Fruit fly (Drosophila melanogaster) whole organism, embryonic: ENCODE results near the gene Art3.

Experiments used
- Atf3 ChIP-seq: fragments of 200-800 bp; sonication (Bioruptor generic); optimal IDR thresholded peaks from 3 replicates; lab custom pipeline; 2016; ENCODE audit warnings: missing biosample characterization, missing genetic modification characterization
- B-H2 ChIP-seq: fragments of 200-800 bp; sonication (Bioruptor generic); optimal IDR thresholded peaks from 2 replicates; lab custom pipeline; 2018; ENCODE audit warnings: missing biosample characterization, mild to moderate bottlenecking, missing genetic modification characterization
- CG11398 ChIP-seq: fragments of 200-800 bp; sonication (Bioruptor generic); optimal IDR thresholded peaks from 2 replicates; lab custom pipeline; 2016; ENCODE audit warnings: missing biosample characterization, missing genetic modification characterization
- CG11723 ChIP-seq: fragments of 200-800 bp; sonication (Bioruptor generic); optimal IDR thresholded peaks from 2 replicates; lab custom pipeline; 2017; ENCODE audit warnings: missing biosample characterization, mild to moderate bottlenecking, missing genetic modification characterization
- CG12236 ChIP-seq: fragments of 200-800 bp; sonication (Bioruptor generic); optimal IDR thresholded peaks from 2 replicates; lab custom pipeline; 2016; ENCODE audit warnings: missing biosample characterization, missing genetic modification characterization
- CG12769 ChIP-seq: fragments of 200-800 bp; sonication (Bioruptor generic); optimal IDR thresholded peaks from 2 replicates; lab custom pipeline; 2019; ENCODE audit warnings: missing biosample characterization, mild to moderate bottlenecking, missing genetic modification characterization, moderate library complexity
- CG14441 ChIP-seq: fragments of 200-800 bp; sonication (Bioruptor generic); IDR thresholded peaks from 2 replicates; pipeline ENCODE4 v1.3.6; 2022; ENCODE audit warnings: missing biosample characterization, missing genetic modification characterization
- CG15269 ChIP-seq: fragments of 200-800 bp; sonication (Bioruptor generic); optimal IDR thresholded peaks from 2 replicates; lab custom pipeline; 2018; ENCODE audit warnings: missing biosample characterization, mild to moderate bottlenecking, missing genetic modification characterization, moderate library complexity
- CG16813 ChIP-seq: fragments of 200-800 bp; sonication (Bioruptor generic); IDR thresholded peaks from 3 replicates; pipeline ENCODE4 v1.3.6; 2022; ENCODE audit warnings: missing biosample characterization, missing genetic modification characterization; ENCODE audit not compliant: partially characterized antibody
- CG17328 ChIP-seq: fragments of 200-800 bp; sonication (Bioruptor generic); IDR thresholded peaks from 2 replicates; pipeline ENCODE4 v1.3.6; 2022; ENCODE audit warnings: missing biosample characterization, missing genetic modification characterization
- CG17385 ChIP-seq: fragments of 200-800 bp; sonication (Bioruptor generic); optimal IDR thresholded peaks from 3 replicates; lab custom pipeline; 2018; ENCODE audit warnings: missing biosample characterization, mild to moderate bottlenecking, missing genetic modification characterization
- CG17612 ChIP-seq: fragments of 200-800 bp; sonication (Bioruptor generic); IDR thresholded peaks from 2 replicates; pipeline ENCODE4 v1.3.6; 2022; ENCODE audit warnings: missing biosample characterization, missing genetic modification characterization
- CG18476 ChIP-seq: fragments of 200-800 bp; sonication (Bioruptor generic); optimal IDR thresholded peaks from 2 replicates; lab custom pipeline; 2016; ENCODE audit warnings: missing biosample characterization, mild to moderate bottlenecking, missing genetic modification characterization
- CG30403 ChIP-seq: fragments of 200-800 bp; sonication (Bioruptor generic); optimal IDR thresholded peaks from 3 replicates; lab custom pipeline; 2016; ENCODE audit warnings: missing biosample characterization, missing genetic modification characterization
- CG3065 ChIP-seq: fragments of 200-800 bp; sonication (Bioruptor generic); optimal IDR thresholded peaks from 2 replicates; lab custom pipeline; 2016; ENCODE audit warnings: missing biosample characterization, missing genetic modification characterization
- CG32767 ChIP-seq: fragments of 200-800 bp; sonication (Bioruptor generic); IDR thresholded peaks from 2 replicates; pipeline ENCODE4 v1.3.6; 2022; ENCODE audit warnings: missing biosample characterization, missing genetic modification characterization
- CG34376 ChIP-seq: fragments of 200-800 bp; sonication (Bioruptor generic); optimal IDR thresholded peaks from 2 replicates; lab custom pipeline; 2018; ENCODE audit warnings: missing biosample characterization, mild to moderate bottlenecking, missing genetic modification characterization
- CG6683 ChIP-seq: fragments of 200-800 bp; sonication (Bioruptor generic); optimal IDR thresholded peaks from 2 replicates; lab custom pipeline; 2017; ENCODE audit warnings: missing biosample characterization, mild to moderate bottlenecking, missing genetic modification characterization, missing genetic modification reagents
- CG6689 ChIP-seq: fragments of 200-800 bp; sonication (Bioruptor generic); IDR thresholded peaks from 2 replicates; pipeline ENCODE4 v1.3.6; 2022; ENCODE audit warnings: missing biosample characterization, missing genetic modification characterization
- CG7963 ChIP-seq: fragments of 200-800 bp; sonication (Bioruptor generic); IDR thresholded peaks from 3 replicates; pipeline ENCODE4 v1.3.6; 2022; ENCODE audit warnings: missing biosample characterization, missing genetic modification characterization; ENCODE audit not compliant: partially characterized antibody
- CG8478 ChIP-seq: fragments of >200 bp; optimal IDR thresholded peaks from 2 replicates; lab custom pipeline; 2018
- CG9215 ChIP-seq: fragments of 200-800 bp; sonication (Bioruptor generic); IDR thresholded peaks from 2 replicates; pipeline ENCODE4 v1.3.6; 2022; ENCODE audit warnings: missing biosample characterization, missing genetic modification characterization
- D ChIP-seq, 2 experiments: fragments of 200-800 bp in 1 of 2; fragments of >200 bp in 1 of 2; sonication (Bioruptor generic) in 1 of 2; optimal IDR thresholded peaks; 2 replicates in 1 of 2; 3 replicates in 1 of 2; lab custom pipeline; 2017; ENCODE audit warnings: mild to moderate bottlenecking in 1 of 2, missing biosample characterization in 1 of 2, missing genetic modification characterization in 1 of 2, missing genetic modification reagents in 1 of 2
- Dll ChIP-seq: fragments of 200-800 bp; sonication (Bioruptor generic); IDR thresholded peaks from 4 replicates; pipeline ENCODE4 v1.3.6; 2022; ENCODE audit warnings: missing biosample characterization, missing genetic modification characterization; ENCODE audit not compliant: partially characterized antibody
- GATAe ChIP-seq: fragments of 200-800 bp; sonication (Bioruptor generic); conservative IDR thresholded peaks from 2 replicates; pipeline ENCODE4 v1.3.6; 2022; ENCODE audit warnings: missing biosample characterization, missing genetic modification characterization
- Gsc ChIP-seq: fragments of 200-800 bp; sonication (Bioruptor generic); IDR thresholded peaks from 2 replicates; pipeline ENCODE4 v1.3.6; 2022; ENCODE audit warnings: missing biosample characterization, missing genetic modification characterization
- HLH54F ChIP-seq: fragments of 200-800 bp; sonication (Bioruptor generic); optimal IDR thresholded peaks from 3 replicates; lab custom pipeline; 2016; ENCODE audit warnings: missing biosample characterization, missing genetic modification characterization
- HLHmδ ChIP-seq: fragments of 200-800 bp; sonication (Bioruptor generic); optimal IDR thresholded peaks from 2 replicates; lab custom pipeline; 2018; ENCODE audit warnings: missing biosample characterization, mild to moderate bottlenecking, missing genetic modification characterization, moderate library complexity
- Hr3 ChIP-seq: fragments of 200-800 bp; sonication (Bioruptor generic); optimal IDR thresholded peaks from 3 replicates; lab custom pipeline; 2016; ENCODE audit warnings: missing biosample characterization, missing genetic modification characterization
- Nf-YA ChIP-seq: fragments of 200-800 bp; sonication (Bioruptor generic); IDR thresholded peaks from 2 replicates; pipeline ENCODE4 v1.3.6; 2022; ENCODE audit warnings: missing biosample characterization, missing genetic modification characterization
- NfI ChIP-seq: fragments of 200-800 bp; sonication (Bioruptor generic); optimal IDR thresholded peaks from 3 replicates; lab custom pipeline; 2018; ENCODE audit warnings: missing biosample characterization, mild to moderate bottlenecking, missing genetic modification characterization, moderate library complexity
- PHDP ChIP-seq: fragments of 200-800 bp; sonication (Bioruptor generic); optimal IDR thresholded peaks from 3 replicates; lab custom pipeline; 2018; ENCODE audit warnings: missing biosample characterization, mild to moderate bottlenecking, missing genetic modification characterization, moderate library complexity
- al ChIP-seq: fragments of 200-800 bp; sonication (Bioruptor generic); IDR thresholded peaks from 2 replicates; pipeline ENCODE4 v1.3.6; 2022; ENCODE audit warnings: missing biosample characterization, missing genetic modification characterization
- ash1 ChIP-seq: fragments of 200-800 bp; sonication (Bioruptor generic); optimal IDR thresholded peaks from 2 replicates; lab custom pipeline; 2018; ENCODE audit warnings: missing biosample characterization, mild to moderate bottlenecking, missing genetic modification characterization
- ato ChIP-seq: fragments of 200-800 bp; sonication (Bioruptor generic); IDR thresholded peaks from 2 replicates; pipeline ENCODE4 v1.3.6; 2022; ENCODE audit warnings: missing biosample characterization, missing genetic modification characterization; ENCODE audit not compliant: partially characterized antibody
- bcd ChIP-seq: fragments of 200-800 bp; sonication (Bioruptor generic); optimal IDR thresholded peaks from 2 replicates; lab custom pipeline; 2017; ENCODE audit warnings: missing biosample characterization, mild to moderate bottlenecking, missing genetic modification characterization
- cas ChIP-seq: fragments of 200-800 bp; sonication (Bioruptor generic); IDR thresholded peaks from 2 replicates; pipeline ENCODE4 v1.3.6; 2022; ENCODE audit warnings: missing biosample characterization, missing genetic modification characterization
- cato ChIP-seq: fragments of 200-800 bp; sonication (Bioruptor generic); optimal IDR thresholded peaks from 2 replicates; lab custom pipeline; 2016; ENCODE audit warnings: missing biosample characterization, missing genetic modification characterization, borderline replicate concordance
- crp ChIP-seq, 2 experiments: fragments of 200-800 bp; sonication (Bioruptor generic); optimal IDR thresholded peaks; 2 replicates in 1 of 2; 3 replicates in 1 of 2; lab custom pipeline; 2017; ENCODE audit warnings: missing biosample characterization in 2 of 2, missing genetic modification characterization in 2 of 2, mild to moderate bottlenecking in 1 of 2, moderate library complexity in 1 of 2
- danr ChIP-seq: fragments of 200-800 bp; sonication (Bioruptor generic); IDR thresholded peaks from 2 replicates; pipeline ENCODE4 v1.3.6; 2022; ENCODE audit warnings: missing biosample characterization, missing genetic modification characterization
- exex ChIP-seq: fragments of 200-800 bp; sonication (Bioruptor generic); optimal IDR thresholded peaks from 4 replicates; lab custom pipeline; 2018; ENCODE audit warnings: missing biosample characterization, mild to moderate bottlenecking, missing genetic modification characterization, moderate library complexity
- gcm ChIP-seq: fragments of 200-800 bp; sonication (Bioruptor generic); optimal IDR thresholded peaks from 2 replicates; lab custom pipeline; 2019; ENCODE audit warnings: missing biosample characterization, mild to moderate bottlenecking, missing genetic modification characterization, moderate library complexity
- hth ChIP-seq: fragments of >200 bp; optimal IDR thresholded peaks from 2 replicates; lab custom pipeline; 2017; ENCODE audit warnings: inconsistent platforms
- kni ChIP-seq: fragments of 200-800 bp; sonication (Bioruptor generic); optimal IDR thresholded peaks from 3 replicates; lab custom pipeline; 2017; ENCODE audit warnings: mild to moderate bottlenecking, missing biosample characterization, missing genetic modification reagents, missing genetic modification characterization
- lab ChIP-seq: fragments of 200-800 bp; sonication (Bioruptor generic); optimal IDR thresholded peaks from 3 replicates; lab custom pipeline; 2017; ENCODE audit warnings: missing biosample characterization, missing genetic modification characterization, mild to moderate bottlenecking, moderate library complexity, missing genetic modification reagents
- luna ChIP-seq: fragments of 200-800 bp; sonication (Bioruptor generic); optimal IDR thresholded peaks from 2 replicates; lab custom pipeline; 2016; ENCODE audit warnings: missing biosample characterization, missing genetic modification characterization
- nerfin-1 ChIP-seq: fragments of 200-800 bp; sonication (Bioruptor generic); optimal IDR thresholded peaks from 3 replicates; lab custom pipeline; 2019; ENCODE audit warnings: missing biosample characterization, mild to moderate bottlenecking, missing genetic modification characterization, moderate library complexity
- ro ChIP-seq: fragments of 200-800 bp; sonication (Bioruptor generic); IDR thresholded peaks from 2 replicates; pipeline ENCODE4 v1.3.6; 2022; ENCODE audit warnings: missing biosample characterization, missing genetic modification characterization
- sqz ChIP-seq: fragments of 200-800 bp; sonication (Bioruptor generic); optimal IDR thresholded peaks from 3 replicates; lab custom pipeline; 2018; ENCODE audit warnings: missing biosample characterization, mild to moderate bottlenecking, missing genetic modification characterization
- tgo ChIP-seq: fragments of 200-800 bp; sonication (Bioruptor generic); IDR thresholded peaks from 3 replicates; pipeline ENCODE4 v1.3.6; 2022; ENCODE audit warnings: missing biosample characterization, missing genetic modification characterization
- zen ChIP-seq: fragments of 200-800 bp; sonication (Bioruptor generic); optimal IDR thresholded peaks from 3 replicates; lab custom pipeline; 2018; ENCODE audit warnings: missing biosample characterization, mild to moderate bottlenecking, missing genetic modification characterization, moderate library complexity

The Art3 gene

DNA sequence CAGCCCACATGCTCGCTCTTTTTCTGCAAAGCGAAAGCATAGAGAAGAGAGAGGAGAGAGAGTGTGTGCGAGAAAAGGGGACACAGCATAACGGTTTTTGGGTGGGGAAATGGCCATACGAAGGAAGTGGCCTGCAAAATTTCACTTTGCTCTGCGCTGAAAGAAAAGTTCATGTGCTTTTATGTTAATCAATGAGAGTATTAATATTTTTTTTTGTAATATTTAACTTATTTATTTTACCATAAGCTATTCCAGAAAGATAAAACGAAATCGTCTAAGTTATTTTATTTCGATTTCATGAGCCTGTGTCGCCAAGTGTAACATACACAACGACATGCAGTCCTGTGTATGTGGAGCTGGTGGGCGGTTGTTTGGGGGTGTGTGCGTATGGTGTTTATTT lies 21.2 kb upstream of the Art3 start (continued):
- TF ChIP-seq CG34376 (GFP tag; lab: Kevin White, UChicago) (peak; percentile 41), cato (GFP tag; lab: Kevin White, UChicago) (no peak), CG32767 (GFP tag; lab: Robert Waterston, UW) (peak; percentile 52; the same call in 1 of the 2 replicates), CG6683 (GFP tag; lab: Kevin White, UChicago) (peak; percentile 59), CG17385 (GFP tag; lab: Kevin White, UChicago) (no peak), exex (tag; lab: Kevin White, UChicago) (no peak), PHDP (no peak), CG12769 (no peak), Gsc (GFP tag; lab: Robert Waterston, UW) (no peak), Atf3 (no peak), CG6689 (peak; percentile 64), CG11398 (GFP tag; lab: Kevin White, UChicago) (no peak), tgo (GFP tag; lab: Robert Waterston, UW) (peak; percentile 80), GATAe (GFP tag; lab: Robert Waterston, UW) (0 out of 2 replicates have a peak, but pooled peaks have one; percentile 14), CG12236 (GFP tag; lab: Kevin White, UChicago) (no peak), ato (GFP tag; lab: Robert Waterston, UW) (no peak), ro (no peak), lab (GFP tag; lab: Kevin White, UChicago) (peak; percentile 92), cas (GFP tag; lab: Robert Waterston, UW) (no peak), ash1 (GFP tag; lab: Kevin White, UChicago) (no peak), CG17612 (GFP tag; lab: Robert Waterston, UW) (peak; percentile 52; the same call in 1 of the 2 replicates), crp (GFP tag; optimal IDR thresholded peaks at IDR 0.05; lab: Kevin White, UChicago) (peak in 1 of 2 experiments; percentile 2), HLHmδ (no peak), CG18476 (GFP tag; lab: Kevin White, UChicago) (no peak), kni (no peak), luna (GFP tag; lab: Kevin White, UChicago) (no peak), al (GFP tag; lab: Robert Waterston, UW) (peak; percentile 57), Hr3 (GFP tag; lab: Kevin White, UChicago) (peak; percentile 62), sqz (no peak), B-H2 (GFP tag; lab: Kevin White, UChicago) (no peak), gcm (GFP tag; lab: Kevin White, UChicago) (no peak), CG3065 (GFP tag; lab: Kevin White, UChicago) (no peak), CG17328 (peak; percentile 76), CG8478 (lab: Kevin White, UChicago) (no peak), Dll (no peak), Nf-YA (GFP tag; lab: Robert Waterston, UW) (no peak), bcd (peak; percentile 65), HLH54F (GFP tag; lab: Kevin White, UChicago) (peak; percentile 32), danr (GFP tag; lab: Robert Waterston, UW) (peak; percentile 32; the same call in 1 of the 2 replicates), CG14441 (GFP tag; lab: Robert Waterston, UW) (peak; percentile 73), CG11723 (GFP tag; lab: Kevin White, UChicago) (no peak), CG7963 (GFP tag; lab: Robert Waterston, UW) (no peak), hth (lab: Kevin White, UChicago) (no peak), nerfin-1 (tag; lab: Kevin White, UChicago) (no peak), D (optimal IDR thresholded peaks at IDR 0.05; lab: Kevin White, UChicago) (no peak), D (GFP tag; optimal IDR thresholded peaks at IDR 0.05; lab: Kevin White, UChicago) (peak; percentile 35), zen (tag; lab: Kevin White, UChicago) (no peak), CG30403 (no peak), NfI (peak; percentile 74), CG9215 (peak; percentile 70), CG16813 (GFP tag; lab: Robert Waterston, UW) (no peak), CG15269 (tag; lab: Kevin White, UChicago) (no peak)
